Worm (Caenorhabditis elegans) whole organism, L1 larva: Measurements from ENCODE around the gene srp-2.

Source experiments
- C04F5.9 ChIP-seq: sonication (generic microtip); optimal IDR thresholded peaks from 2 replicates; lab custom pipeline; 2016; ENCODE audit warnings: missing genetic modification characterization, missing compliant biosample characterization
- C34B4.2 ChIP-seq: sonication (generic microtip); optimal IDR thresholded peaks from 2 replicates; lab custom pipeline; 2017; ENCODE audit warnings: mild to moderate bottlenecking, missing genetic modification characterization, missing compliant biosample characterization
- F16B12.6 ChIP-seq: fragments of 150-350 bp; optimal IDR thresholded peaks from 2 replicates; lab custom pipeline; 2014; ENCODE audit warnings: missing biosample characterization, missing genetic modification characterization
- Y116A8C.19 ChIP-seq: sonication (generic microtip); optimal IDR thresholded peaks from 2 replicates; lab custom pipeline; 2016; ENCODE audit warnings: missing compliant biosample characterization, missing genetic modification characterization, borderline replicate concordance
- aly-2 ChIP-seq: fragments of 150-350 bp; optimal IDR thresholded peaks from 2 replicates; lab custom pipeline; 2014; ENCODE audit warnings: missing biosample characterization, missing genetic modification characterization
- blmp-1 ChIP-seq: fragments of 150-350 bp; optimal IDR thresholded peaks from 2 replicates; lab custom pipeline; 2014; ENCODE audit warnings: missing biosample characterization, missing genetic modification characterization
- ceh-8 ChIP-seq: fragments of 200-800 bp; sonication (Bioruptor generic); optimal IDR thresholded peaks from 2 replicates; lab custom pipeline; 2018; ENCODE audit warnings: mild to moderate bottlenecking, missing genetic modification characterization, moderate library complexity, missing compliant biosample characterization
- dpl-1 ChIP-seq, 3 experiments: fragments of 150-350 bp in 2 of 3; sonication (generic microtip) in 1 of 3; optimal IDR thresholded peaks; 2 replicates each; lab custom pipeline; 2014 to 2017; ENCODE audit warnings: missing biosample characterization in 3 of 3, missing genetic modification characterization in 3 of 3, missing genetic modification reagents in 3 of 3
- dsc-1 ChIP-seq: sonication (generic microtip); optimal IDR thresholded peaks from 2 replicates; lab custom pipeline; 2016; ENCODE audit warnings: mild to moderate bottlenecking, missing genetic modification characterization, missing compliant biosample characterization
- egl-27 ChIP-seq, 2 experiments: fragments of 150-350 bp in 1 of 2; sonication (generic microtip); optimal IDR thresholded peaks; 3 replicates each; lab custom pipeline; 2017 to 2018; ENCODE audit warnings: missing biosample characterization in 2 of 2, missing genetic modification characterization in 2 of 2, missing genetic modification reagents in 2 of 2
- elt-3 ChIP-seq, 6 experiments: fragments of 150-350 bp in 1 of 6; sonication (generic microtip); optimal IDR thresholded peaks; 2 replicates each; lab custom pipeline; 2017 to 2018; ENCODE audit warnings: missing biosample characterization in 6 of 6, missing genetic modification characterization in 6 of 6, inconsistent platforms in 1 of 6
- fkh-4 ChIP-seq: sonication (generic microtip); optimal IDR thresholded peaks from 2 replicates; lab custom pipeline; 2016; ENCODE audit warnings: missing compliant biosample characterization, missing genetic modification characterization, borderline replicate concordance
- hlh-17 ChIP-seq: fragments of 200-800 bp; sonication (Bioruptor generic); optimal IDR thresholded peaks from 2 replicates; lab custom pipeline; 2018; ENCODE audit warnings: missing genetic modification characterization, mild to moderate bottlenecking, missing compliant biosample characterization, moderate library complexity, borderline replicate concordance
- irx-1 ChIP-seq: sonication (generic microtip); optimal IDR thresholded peaks from 2 replicates; lab custom pipeline; 2016; ENCODE audit warnings: missing genetic modification characterization, missing compliant biosample characterization
- jun-1 ChIP-seq: fragments of 150-350 bp; optimal IDR thresholded peaks from 2 replicates; lab custom pipeline; 2014; ENCODE audit warnings: missing biosample characterization, missing genetic modification reagents, missing genetic modification characterization
- lin-14 ChIP-seq: fragments of 200-800 bp; sonication (Bioruptor generic); optimal IDR thresholded peaks from 2 replicates; lab custom pipeline; 2018; ENCODE audit warnings: mild to moderate bottlenecking, missing genetic modification characterization, moderate library complexity, missing compliant biosample characterization
- lin-35 ChIP-seq, 2 experiments: fragments of 150-350 bp; optimal IDR thresholded peaks; 2 replicates each; lab custom pipeline; 2014; ENCODE audit warnings: missing biosample characterization in 2 of 2, missing genetic modification characterization in 2 of 2, missing genetic modification reagents in 2 of 2
- lin-39 ChIP-seq: fragments of 150-350 bp; optimal IDR thresholded peaks from 2 replicates; lab custom pipeline; 2014; ENCODE audit warnings: missing biosample characterization, missing genetic modification reagents, missing genetic modification characterization
- mab-9 ChIP-seq: fragments of 200-800 bp; sonication (Bioruptor generic); IDR thresholded peaks from 2 replicates; pipeline ENCODE4 v1.3.6; 2022; ENCODE audit warnings: missing genetic modification reagents, missing genetic modification characterization, missing compliant biosample characterization
- nhr-11 ChIP-seq: fragments of 150-350 bp; optimal IDR thresholded peaks from 2 replicates; lab custom pipeline; 2014; ENCODE audit warnings: missing biosample characterization, missing genetic modification characterization
- nhr-77 ChIP-seq: fragments of 150-350 bp; optimal IDR thresholded peaks from 2 replicates; lab custom pipeline; 2014; ENCODE audit warnings: missing biosample characterization, missing genetic modification characterization
- nhr-85 ChIP-seq: sonication (generic microtip); peaks from one replicate; lab custom pipeline; 2016; ENCODE audit warnings: missing genetic modification characterization, inconsistent platforms, missing compliant biosample characterization
- pax-3 ChIP-seq: fragments of 200-800 bp; sonication (Bioruptor generic); optimal IDR thresholded peaks from 2 replicates; lab custom pipeline; 2018; ENCODE audit warnings: mild to moderate bottlenecking, missing genetic modification characterization, moderate library complexity, missing compliant biosample characterization
- pqm-1 ChIP-seq: sonication (generic microtip); optimal IDR thresholded peaks from 3 replicates; lab custom pipeline; 2017; ENCODE audit warnings: missing biosample characterization, missing genetic modification characterization
- rnt-1 ChIP-seq: sonication (generic microtip); optimal IDR thresholded peaks from 2 replicates; lab custom pipeline; 2016; ENCODE audit warnings: mild to moderate bottlenecking, missing genetic modification characterization, moderate library complexity, missing compliant biosample characterization
- snpc-4 ChIP-seq: fragments of 150-350 bp; optimal IDR thresholded peaks from 2 replicates; lab custom pipeline; 2014; ENCODE audit warnings: missing biosample characterization, missing genetic modification characterization
- snu-23 ChIP-seq: sonication (generic microtip); optimal IDR thresholded peaks from 2 replicates; lab custom pipeline; 2016; ENCODE audit warnings: missing genetic modification characterization, missing compliant biosample characterization
- sox-4 ChIP-seq: sonication (generic microtip); optimal IDR thresholded peaks from 2 replicates; lab custom pipeline; 2016; ENCODE audit warnings: missing genetic modification characterization, missing compliant biosample characterization
- unc-30 ChIP-seq: sonication (generic microtip); optimal IDR thresholded peaks from 2 replicates; lab custom pipeline; 2017; ENCODE audit warnings: missing biosample characterization, missing genetic modification characterization
- unc-86 ChIP-seq: sonication (generic microtip); optimal IDR thresholded peaks from 2 replicates; lab custom pipeline; 2016; ENCODE audit warnings: missing genetic modification characterization, missing compliant biosample characterization
- unc-98 ChIP-seq: fragments of 200-800 bp; sonication (Bioruptor generic); IDR thresholded peaks from 2 replicates; pipeline ENCODE4 v1.3.6; 2022; ENCODE audit warnings: missing genetic modification characterization, missing compliant biosample characterization
- vab-15 ChIP-seq: sonication (generic microtip); optimal IDR thresholded peaks from 2 replicates; lab custom pipeline; 2017; ENCODE audit warnings: missing genotype, mild to moderate bottlenecking, missing genetic modification characterization, missing compliant biosample characterization
- zip-4 ChIP-seq: fragments of 200-800 bp; sonication (Bioruptor generic); optimal IDR thresholded peaks from 2 replicates; lab custom pipeline; 2018; ENCODE audit warnings: mild to moderate bottlenecking, missing genetic modification characterization, moderate library complexity, missing compliant biosample characterization
- ztf-4 ChIP-seq: fragments of 150-350 bp; optimal IDR thresholded peaks from 2 replicates; lab custom pipeline; 2014; ENCODE audit warnings: missing biosample characterization, missing genetic modification characterization

The srp-2 gene

ce11 chrV:761235-761634, 1.2 kb upstream of the srp-2 start, which contains the start of gene C05E4.15:
C05E4.15 (minus strand) TSS chrV:761335.
- TF ChIP-seq lin-14 (no peak), lin-39 (tag; lab: Kevin White, UChicago) (no peak), elt-3 (tag; optimal IDR thresholded peaks at IDR 0.05; lab: Kevin White, UChicago) (no peak), F16B12.6 (tag; lab: Kevin White, UChicago) (no peak), egl-27 (tag; optimal IDR thresholded peaks at IDR 0.05; lab: Kevin White, UChicago) (no peak), hlh-17 (GFP tag; lab: Kevin White, UChicago) (no peak), C34B4.2 (tag; lab: Kevin White, UChicago) (no peak), unc-98 (GFP tag; lab: Robert Waterston, UW) (no peak), lin-35 (GFP tag; optimal IDR thresholded peaks at IDR 0.05; lab: Kevin White, UChicago) (no peak), C04F5.9 (tag; lab: Kevin White, UChicago) (no peak), unc-86 (tag; lab: Kevin White, UChicago) (no peak), dpl-1 (GFP tag; optimal IDR thresholded peaks at IDR 0.05; lab: Kevin White, UChicago) (no peak), zip-4 (GFP tag; lab: Kevin White, UChicago) (no peak), dsc-1 (tag; lab: Kevin White, UChicago) (no peak), unc-30 (no peak), sox-4 (tag; lab: Kevin White, UChicago) (no peak), irx-1 (tag; lab: Kevin White, UChicago) (no peak)

ce11 chrV:761882-762281, 558 bp upstream of the srp-2 start, which contains the start of gene C05E4.12:
C05E4.12 (minus strand) TSS chrV:761982.
- TF ChIP-seq vab-15 (tag; lab: Kevin White, UChicago), result no peak
- TF ChIP-seq nhr-77 (tag; lab: Kevin White, UChicago), result no peak
- no peak for TF ChIP-seq zip-4 (GFP tag; lab: Kevin White, UChicago)
- TF ChIP-seq fkh-4 (tag; lab: Kevin White, UChicago), result no peak
- no peak for TF ChIP-seq irx-1 (tag; lab: Kevin White, UChicago)
- no peak for TF ChIP-seq snpc-4 (tag; lab: Kevin White, UChicago)
- TF ChIP-seq aly-2 (tag; lab: Kevin White, UChicago), result no peak
- TF ChIP-seq ztf-4 (tag; lab: Kevin White, UChicago), result no peak
- TF ChIP-seq F16B12.6 (tag; lab: Kevin White, UChicago), result no peak
- TF ChIP-seq nhr-85 (tag; lab: Kevin White, UChicago), result no peak
- no peak for TF ChIP-seq hlh-17 (GFP tag; lab: Kevin White, UChicago)
- TF ChIP-seq snu-23 (GFP tag; lab: Kevin White, UChicago), result no peak

ce11 chrV:764732-765131, 2.3 kb downstream of the srp-2 start, which contains the start of gene str-238:
str-238 (plus strand) TSS chrV:765032.
- no peak for TF ChIP-seq blmp-1 (tag; lab: Kevin White, UChicago)
- no peak for TF ChIP-seq snu-23 (GFP tag; lab: Kevin White, UChicago)
- peak; percentile 2 for TF ChIP-seq nhr-85 (tag; lab: Kevin White, UChicago)
- TF ChIP-seq nhr-77 (tag; lab: Kevin White, UChicago), result no peak

- TF ChIP-seq blmp-1 (tag; lab: Kevin White, UChicago), result no peak
- TF ChIP-seq ztf-4 (tag; lab: Kevin White, UChicago), result no peak
- no peak for TF ChIP-seq jun-1 (tag; lab: Kevin White, UChicago)
- TF ChIP-seq nhr-11 (tag; lab: Kevin White, UChicago), result no peak
- TF ChIP-seq rnt-1 (tag; lab: Kevin White, UChicago), result no peak
- TF ChIP-seq mab-9 (GFP tag; lab: Robert Waterston, UW), result no peak
- TF ChIP-seq Y116A8C.19, result no peak
- TF ChIP-seq ceh-8 (GFP tag; lab: Kevin White, UChicago), result no peak
- no peak for TF ChIP-seq pax-3 (tag; lab: Kevin White, UChicago)
- TF ChIP-seq unc-86 (tag; lab: Kevin White, UChicago), result no peak
- TF ChIP-seq pqm-1 (tag; lab: Kevin White, UChicago), result no peak
Measured at ce11 chrV:772210-772609, 9.8 kb downstream of the srp-2 start.
